Worm (Caenorhabditis elegans) whole organism, L4/young adult: ENCODE data around the gene W06G6.9.

Source experiments
- W03F9.2 ChIP-seq: fragments of 150-350 bp; optimal IDR thresholded peaks from 2 replicates; lab custom pipeline; 2014; ENCODE audit warnings: missing biosample characterization, missing genetic modification characterization
- dao-5 ChIP-seq: sonication (generic microtip); optimal IDR thresholded peaks from 2 replicates; lab custom pipeline; 2016; ENCODE audit warnings: missing genotype, missing genetic modification characterization, moderate library complexity, missing compliant biosample characterization
- him-1 ChIP-seq: sonication (generic microtip); optimal IDR thresholded peaks from 2 replicates; lab custom pipeline; 2016; ENCODE audit warnings: missing genotype, missing genetic modification reagents, missing genetic modification characterization, missing compliant biosample characterization

Gene W06G6.9

DNA sequence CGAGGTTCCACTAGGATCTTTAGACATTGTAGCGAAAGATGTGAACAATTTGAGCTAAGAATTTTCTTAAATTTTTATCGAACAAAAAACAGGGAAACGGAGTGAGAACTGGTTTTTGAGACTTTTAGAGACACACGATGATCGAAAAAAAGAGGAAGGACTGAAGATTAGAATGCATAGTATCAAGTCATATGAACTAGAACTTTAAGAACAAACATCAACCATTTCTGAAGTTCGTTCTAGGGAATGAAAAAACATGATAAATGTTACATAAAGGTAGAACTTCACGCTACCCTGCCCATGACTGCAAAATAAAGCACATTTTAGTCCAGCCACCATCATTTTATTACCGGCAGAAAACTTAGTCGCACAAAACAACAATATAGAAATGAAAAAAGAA, at the start of gene W06G6.9:
TSS of gene W06G6.9 (minus strand) at position 101 of the 400 bp plus-strand sequence.
- no peak for TF ChIP-seq dao-5 (tag; lab: Kevin White, UChicago)
- TF ChIP-seq W03F9.2: no peak
- TF ChIP-seq him-1 (tag; lab: Kevin White, UChicago): no peak

- TF ChIP-seq W03F9.2 (no peak), him-1 (tag; lab: Kevin White, UChicago) (no peak), dao-5 (tag; lab: Kevin White, UChicago) (no peak)
Measured at ce11 chrV:16695499-16695898, 49.2 kb upstream of the W06G6.9 start.

DNA sequence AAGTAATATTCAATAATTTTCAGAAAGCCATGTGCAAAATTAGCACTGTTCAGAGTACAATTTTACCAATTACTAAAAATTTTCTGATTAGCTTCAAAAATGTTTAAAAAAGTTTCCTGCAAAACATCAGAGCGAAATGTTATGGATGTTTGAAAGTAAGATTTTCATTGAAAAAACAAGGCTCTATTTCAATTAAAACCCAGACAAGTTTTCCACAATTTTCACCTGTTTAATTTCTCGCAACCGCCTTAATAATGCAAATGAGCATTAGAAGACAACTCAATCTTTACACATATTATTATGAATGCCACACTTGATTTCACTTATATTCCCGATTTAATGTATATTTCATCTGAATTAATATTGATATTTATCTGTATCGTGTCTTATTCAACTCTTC, 48.3 kb upstream of the W06G6.9 start, which contains the start of gene srz-101:
TSS of gene srz-101 (plus strand) at position 301 of the 400 bp plus-strand sequence.
- TF ChIP-seq him-1 (tag; lab: Kevin White, UChicago): no peak
- TF ChIP-seq dao-5 (tag; lab: Kevin White, UChicago): no peak
- no peak for TF ChIP-seq W03F9.2

- TF ChIP-seq him-1 (tag; lab: Kevin White, UChicago): no peak
Measured at ce11 chrV:16693732-16694131, 47.5 kb upstream of the W06G6.9 start, which contains the start of gene srw-42. Gene srw-42, minus strand, starts transcription at chrV:16693832.

DNA sequence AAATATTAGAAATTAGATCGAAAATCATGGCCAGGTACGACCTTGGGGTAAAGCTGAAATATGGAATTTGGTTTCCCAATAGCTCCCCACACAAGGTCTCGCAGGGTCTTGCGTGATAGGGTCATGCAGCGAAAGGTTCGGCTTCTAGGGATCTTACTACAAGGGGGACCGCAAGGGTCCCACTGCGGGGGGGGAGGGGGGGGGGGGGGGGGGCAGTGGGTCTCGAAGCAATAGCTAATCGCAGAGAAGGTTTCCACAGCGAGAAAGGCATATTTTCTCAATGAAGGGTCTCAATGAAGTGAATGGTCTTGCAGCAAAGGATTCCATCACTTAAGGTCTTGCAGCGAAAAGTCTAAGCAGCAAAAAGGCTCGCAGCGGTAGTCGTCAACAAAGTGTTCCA, 46.7 kb upstream of the W06G6.9 start:
- TF ChIP-seq W03F9.2: no peak
- TF ChIP-seq him-1 (tag; lab: Kevin White, UChicago): no peak
- TF ChIP-seq dao-5 (tag; lab: Kevin White, UChicago): no peak

DNA sequence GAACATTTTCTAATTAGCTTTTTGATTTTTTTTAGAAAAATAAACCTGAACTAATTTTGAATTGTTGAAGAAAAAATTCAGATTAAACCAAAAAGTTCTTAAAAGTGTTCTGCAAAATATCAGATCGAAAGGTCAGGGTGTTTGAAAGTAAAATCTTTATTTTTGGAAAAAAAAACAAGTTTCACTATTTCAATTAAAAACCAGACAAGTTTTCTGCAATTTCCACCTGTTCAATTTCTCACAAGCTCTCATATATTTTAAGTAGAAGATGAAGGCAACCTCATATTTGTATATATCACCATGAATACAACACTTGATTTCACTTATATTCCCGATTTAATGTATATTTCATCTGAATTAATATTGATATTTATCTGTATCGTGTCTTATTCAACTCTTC, 41.0 kb upstream of the W06G6.9 start, which contains the start of gene srz-102:
TSS of gene srz-102 (plus strand) at position 301 of the 400 bp plus-strand sequence.
- TF ChIP-seq dao-5 (tag; lab: Kevin White, UChicago): no peak
- no peak for TF ChIP-seq W03F9.2
- TF ChIP-seq him-1 (tag; lab: Kevin White, UChicago): no peak

DNA sequence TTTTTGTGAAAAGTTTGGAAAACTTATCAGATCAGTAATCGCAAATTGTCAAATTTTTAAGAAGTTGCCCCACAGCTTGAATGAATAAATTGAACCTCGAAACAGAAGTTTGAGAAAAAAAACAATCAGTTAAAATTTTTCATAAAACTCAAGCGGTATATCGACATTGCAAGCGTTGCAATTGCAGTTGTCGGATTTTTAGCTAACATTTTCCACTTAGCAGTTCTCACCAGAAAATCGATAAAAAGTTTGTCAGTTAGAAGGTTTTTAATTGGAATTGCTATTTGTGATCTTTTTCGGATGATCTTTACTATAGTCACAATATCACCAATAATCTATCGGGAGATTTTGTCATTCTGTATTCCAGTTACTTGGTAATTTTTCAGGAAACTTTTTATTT, 39.5 kb upstream of the W06G6.9 start, which contains the start of gene srw-43:
TSS of gene srw-43 (plus strand) at position 301 of the 400 bp plus-strand sequence.
- TF ChIP-seq W03F9.2 (no peak), him-1 (tag; lab: Kevin White, UChicago) (no peak), dao-5 (tag; lab: Kevin White, UChicago) (no peak)

DNA sequence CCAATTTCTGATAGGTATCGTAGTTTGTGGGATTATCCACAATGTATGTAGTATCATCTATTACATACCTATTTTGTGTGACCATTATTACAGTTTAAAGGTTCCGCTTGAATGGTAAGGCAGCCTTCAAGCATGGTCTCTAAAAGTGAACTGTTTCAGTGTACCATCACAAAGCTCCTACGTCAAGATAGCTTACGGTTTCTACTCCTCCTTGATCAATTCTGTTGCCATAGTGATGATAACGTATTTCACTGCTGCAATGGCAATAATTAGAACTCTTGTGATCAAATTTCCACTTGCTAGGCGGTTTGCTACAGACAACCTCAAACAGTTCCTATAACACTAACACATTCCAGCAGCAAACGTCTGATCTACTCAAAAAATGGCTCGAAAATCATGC, 37.1 kb upstream of the W06G6.9 start:
- TF ChIP-seq W03F9.2 (no peak), dao-5 (tag; lab: Kevin White, UChicago) (no peak), him-1 (tag; lab: Kevin White, UChicago) (no peak)

DNA sequence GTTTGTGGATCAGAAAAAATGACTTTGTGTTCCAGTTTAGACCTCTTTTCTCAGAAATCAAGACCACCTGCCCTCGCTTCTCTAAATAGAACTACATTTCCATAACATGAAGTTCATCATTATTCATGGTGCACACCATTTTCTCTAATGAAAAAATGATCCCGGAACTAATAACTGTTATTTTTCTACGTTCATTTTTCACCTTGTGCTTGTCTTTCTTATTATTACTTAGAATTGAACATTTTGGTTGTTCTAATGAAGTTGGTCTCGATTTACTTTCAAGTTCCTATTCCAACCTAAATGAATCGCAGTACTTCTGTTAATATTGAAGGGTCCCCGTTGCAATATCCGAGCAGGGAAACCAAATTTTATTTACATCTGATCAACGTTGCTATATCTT, 36.6 kb upstream of the W06G6.9 start, which contains the start of gene srw-36:
TSS of gene srw-36 (plus strand) at position 301 of the 400 bp plus-strand sequence.
- TF ChIP-seq him-1 (tag; lab: Kevin White, UChicago) (no peak), dao-5 (tag; lab: Kevin White, UChicago) (no peak), W03F9.2 (no peak)

DNA sequence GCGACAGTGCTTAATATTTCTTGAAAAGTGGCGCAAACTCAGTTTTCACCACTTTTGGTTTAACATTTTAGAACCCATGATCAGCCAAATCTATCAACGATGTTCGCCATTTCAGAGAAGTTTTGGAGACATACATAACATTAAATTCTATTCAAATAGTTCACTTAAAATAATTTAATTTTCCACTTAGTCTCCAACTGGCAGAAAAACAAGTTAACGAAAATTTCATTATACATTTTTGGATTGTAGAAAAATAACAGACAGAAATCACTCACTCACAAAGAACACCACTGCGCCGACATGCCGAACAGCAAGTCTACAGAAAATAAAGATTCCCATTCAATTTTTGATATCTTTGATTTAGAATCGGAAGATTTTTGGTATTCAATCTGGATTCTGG, 33.7 kb upstream of the W06G6.9 start, which contains the start of gene srw-44:
TSS of gene srw-44 (plus strand) at position 301 of the 400 bp plus-strand sequence.
- TF ChIP-seq dao-5 (tag; lab: Kevin White, UChicago): no peak
- TF ChIP-seq him-1 (tag; lab: Kevin White, UChicago): no peak

DNA sequence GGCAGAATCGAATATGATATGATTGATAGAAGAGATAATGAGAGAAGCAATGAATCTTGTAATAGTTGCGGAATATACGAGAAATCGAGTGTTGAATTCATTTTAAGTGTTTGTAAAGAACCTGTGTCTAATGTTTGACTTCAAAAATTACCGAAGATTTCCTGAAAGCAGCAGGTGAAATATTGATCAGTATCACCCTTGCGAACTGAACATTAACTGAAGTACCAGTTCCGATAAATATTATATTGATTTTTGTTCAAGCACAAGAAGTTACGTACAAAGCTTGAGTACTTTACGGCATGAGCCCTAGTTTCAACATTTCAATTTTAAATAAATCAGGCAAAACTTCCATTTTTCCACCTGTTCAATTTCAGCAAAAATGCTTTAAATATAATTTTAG, 33.0 kb upstream of the W06G6.9 start, which contains the start of gene srz-103:
TSS of gene srz-103 (minus strand) at position 101 of the 400 bp plus-strand sequence.
- TF ChIP-seq dao-5 (tag; lab: Kevin White, UChicago) (no peak), W03F9.2 (no peak), him-1 (tag; lab: Kevin White, UChicago) (no peak)

ce11 chrV:16675553-16675952, 29.3 kb upstream of the W06G6.9 start, which contains the start of gene srz-1:
Gene srz-1, plus strand, starts transcription at chrV:16675853.
- TF ChIP-seq dao-5 (tag; lab: Kevin White, UChicago) (no peak), him-1 (tag; lab: Kevin White, UChicago) (no peak), W03F9.2 (no peak)

- TF ChIP-seq W03F9.2 (no peak), dao-5 (tag; lab: Kevin White, UChicago) (no peak), him-1 (tag; lab: Kevin White, UChicago) (no peak)
Measured at ce11 chrV:16674399-16674798, 28.1 kb upstream of the W06G6.9 start.

- TF ChIP-seq dao-5 (tag; lab: Kevin White, UChicago) (no peak), him-1 (tag; lab: Kevin White, UChicago) (no peak), W03F9.2 (no peak)
Measured at ce11 chrV:16672198-16672597, 25.9 kb upstream of the W06G6.9 start, which contains the start of gene F14F8.8. Gene F14F8.8, minus strand, starts transcription at chrV:16672298.

- no peak for TF ChIP-seq him-1 (tag; lab: Kevin White, UChicago)
- TF ChIP-seq W03F9.2: no peak
- TF ChIP-seq dao-5 (tag; lab: Kevin White, UChicago): no peak
Measured at ce11 chrV:16671190-16671589, 24.9 kb upstream of the W06G6.9 start, which contains the start of gene str-61. Gene str-61, minus strand, starts transcription at chrV:16671290.
